Worm (Caenorhabditis elegans) whole organism, L4 larva: ENCODE results near the gene copb-2.

ENCODE experiments used
- F26F4.8 ChIP-seq: fragments of 200-800 bp; sonication (Bioruptor generic); conservative IDR thresholded peaks from 2 replicates; pipeline ENCODE4 v1.3.6; 2022; ENCODE audit warnings: missing genetic modification characterization, missing compliant biosample characterization
- F49E8.2 ChIP-seq: sonication (generic microtip); optimal IDR thresholded peaks from 2 replicates; lab custom pipeline; 2016; ENCODE audit warnings: missing compliant biosample characterization, mild to moderate bottlenecking, missing genetic modification characterization, borderline replicate concordance
- T26A8.4 ChIP-seq: fragments of 200-800 bp; sonication (Bioruptor generic); IDR thresholded peaks from 2 replicates; pipeline ENCODE4 v1.3.6; 2022; ENCODE audit warnings: missing genetic modification characterization, missing compliant biosample characterization
- Y48G9A.11 ChIP-seq: fragments of 200-800 bp; sonication (Bioruptor generic); IDR thresholded peaks from 2 replicates; pipeline ENCODE4 v1.3.6; 2022; ENCODE audit warnings: missing genetic modification reagents, missing genetic modification characterization, missing compliant biosample characterization
- aha-1 ChIP-seq: fragments of 150-350 bp; peaks from one replicate; lab custom pipeline; 2014; ENCODE audit warnings: missing biosample characterization, missing genetic modification characterization
- aly-2 ChIP-seq: sonication (generic microtip); optimal IDR thresholded peaks from 2 replicates; lab custom pipeline; 2018; ENCODE audit warnings: missing biosample characterization, missing genetic modification characterization
- attf-4 ChIP-seq: sonication (generic microtip); optimal IDR thresholded peaks from 3 replicates; lab custom pipeline; 2017; ENCODE audit warnings: missing biosample characterization, missing genetic modification characterization
- ceh-32 ChIP-seq: sonication (generic microtip); optimal IDR thresholded peaks from 2 replicates; lab custom pipeline; 2016; ENCODE audit warnings: mild to moderate bottlenecking, missing genetic modification characterization, missing compliant biosample characterization; ENCODE audit not compliant: poor library complexity
- cey-2 ChIP-seq: sonication (generic microtip); optimal IDR thresholded peaks from 3 replicates; lab custom pipeline; 2017; ENCODE audit warnings: missing genetic modification characterization, mild to moderate bottlenecking, missing compliant biosample characterization, antibody characterized with exemption, borderline replicate concordance; ENCODE audit not compliant: insufficient read depth
- ctbp-1 ChIP-seq: fragments of 200-800 bp; sonication (Bioruptor generic); IDR thresholded peaks from 2 replicates; pipeline ENCODE4 v1.3.6; 2022; ENCODE audit warnings: missing genetic modification reagents, missing genetic modification characterization, missing compliant biosample characterization
- daf-19 ChIP-seq: fragments of 200-800 bp; sonication (Bioruptor generic); conservative IDR thresholded peaks from 2 replicates; pipeline ENCODE4 v1.3.6; 2022; ENCODE audit warnings: missing genetic modification characterization, missing compliant biosample characterization
- dmd-9 ChIP-seq: fragments of 200-800 bp; sonication (Bioruptor generic); IDR thresholded peaks from 2 replicates; pipeline ENCODE4 v1.3.6; 2022; ENCODE audit warnings: missing genetic modification reagents, missing genetic modification characterization, missing compliant biosample characterization
- dpl-1 ChIP-seq: fragments of 150-350 bp; optimal IDR thresholded peaks from 2 replicates; lab custom pipeline; 2014; ENCODE audit warnings: missing biosample characterization, missing genetic modification reagents, missing genetic modification characterization
- dve-1 ChIP-seq: sonication (generic microtip); optimal IDR thresholded peaks from 2 replicates; lab custom pipeline; 2017; ENCODE audit warnings: antibody characterized with exemption, mild to moderate bottlenecking, missing genetic modification characterization, missing compliant biosample characterization; ENCODE audit not compliant: insufficient read depth
- egl-27 ChIP-seq: sonication (generic microtip); optimal IDR thresholded peaks from 3 replicates; lab custom pipeline; 2017; ENCODE audit warnings: missing biosample characterization, missing genetic modification reagents, missing genetic modification characterization
- gei-8 ChIP-seq: fragments of 200-800 bp; sonication (Bioruptor generic); optimal IDR thresholded peaks from 2 replicates; lab custom pipeline; 2018; ENCODE audit warnings: mild to moderate bottlenecking, missing genetic modification characterization, missing compliant biosample characterization
- hif-1 ChIP-seq, 2 experiments: sonication (generic microtip); optimal IDR thresholded peaks; 2 replicates each; lab custom pipeline; 2016 to 2017; ENCODE audit warnings: missing compliant biosample characterization in 2 of 2, missing genetic modification characterization in 2 of 2, missing genetic modification reagents in 2 of 2, missing genotype in 2 of 2, mild to moderate bottlenecking in 1 of 2
- hmg-1.1 ChIP-seq: fragments of 200-800 bp; sonication (Bioruptor generic); IDR thresholded peaks from 2 replicates; pipeline ENCODE4 v1.3.6; 2022; ENCODE audit warnings: missing genetic modification reagents, missing genetic modification characterization, missing compliant biosample characterization
- lim-7 ChIP-seq: fragments of 200-800 bp; sonication (Bioruptor generic); IDR thresholded peaks from 2 replicates; pipeline ENCODE4 v1.3.6; 2022; ENCODE audit warnings: missing genetic modification characterization, missing compliant biosample characterization
- lin-15B ChIP-seq: fragments of 150-350 bp; sonication (generic microtip); optimal IDR thresholded peaks from 3 replicates; lab custom pipeline; 2014; ENCODE audit warnings: missing biosample characterization, missing genetic modification characterization
- lin-38 ChIP-seq: fragments of 200-800 bp; sonication (Bioruptor generic); IDR thresholded peaks from 2 replicates; pipeline ENCODE4 v1.3.6; 2022; ENCODE audit warnings: missing genetic modification reagents, missing genetic modification characterization, missing compliant biosample characterization
- lin-39 ChIP-seq: fragments of 150-350 bp; optimal IDR thresholded peaks from 2 replicates; lab custom pipeline; 2014; ENCODE audit warnings: missing biosample characterization, missing genetic modification reagents, missing genetic modification characterization
- lir-3 ChIP-seq: sonication (generic microtip); optimal IDR thresholded peaks from 2 replicates; lab custom pipeline; 2016; ENCODE audit warnings: mild to moderate bottlenecking, missing genetic modification characterization, missing compliant biosample characterization
- madf-9 ChIP-seq: fragments of 200-800 bp; sonication (Bioruptor generic); conservative IDR thresholded peaks from 2 replicates; pipeline ENCODE4 v1.3.6; 2022; ENCODE audit warnings: missing genetic modification reagents, missing genetic modification characterization, missing compliant biosample characterization
- mdl-1 ChIP-seq, 2 experiments: fragments of 150-350 bp in 1 of 2; sonication (generic microtip) in 1 of 2; optimal IDR thresholded peaks; 2 replicates each; lab custom pipeline; 2014 to 2017; ENCODE audit warnings: missing biosample characterization in 2 of 2, missing genetic modification characterization in 2 of 2
- mes-2 ChIP-seq: sonication (generic microtip); optimal IDR thresholded peaks from 2 replicates; lab custom pipeline; 2016; ENCODE audit warnings: missing genotype, mild to moderate bottlenecking, missing genetic modification characterization, missing compliant biosample characterization; ENCODE audit not compliant: poor library complexity, severe bottlenecking
- mxl-2 ChIP-seq: fragments of 200-800 bp; sonication (Bioruptor generic); conservative IDR thresholded peaks from 2 replicates; pipeline ENCODE4 v1.3.6; 2022; ENCODE audit warnings: missing genetic modification reagents, missing genetic modification characterization, missing compliant biosample characterization
- mxl-3 ChIP-seq: fragments of 200-800 bp; sonication (Bioruptor generic); optimal IDR thresholded peaks from 2 replicates; lab custom pipeline; 2018; ENCODE audit warnings: mild to moderate bottlenecking, missing genetic modification characterization, missing compliant biosample characterization
- nhr-10 ChIP-seq: fragments of 150-350 bp; optimal IDR thresholded peaks from 2 replicates; lab custom pipeline; 2014; ENCODE audit warnings: missing biosample characterization, missing genetic modification characterization
- nhr-237 ChIP-seq: sonication (generic microtip); optimal IDR thresholded peaks from 2 replicates; lab custom pipeline; 2017; ENCODE audit warnings: missing biosample characterization, missing genetic modification characterization
- nhr-41 ChIP-seq: fragments of 200-800 bp; sonication (Bioruptor generic); IDR thresholded peaks from 2 replicates; pipeline ENCODE4 v1.3.6; 2022; ENCODE audit warnings: missing genetic modification reagents, missing genetic modification characterization, missing compliant biosample characterization
- nhr-6 ChIP-seq: fragments of 150-350 bp; optimal IDR thresholded peaks from 2 replicates; lab custom pipeline; 2014; ENCODE audit warnings: missing biosample characterization, missing genetic modification characterization
- nhr-76 ChIP-seq: fragments of 150-350 bp; optimal IDR thresholded peaks from 2 replicates; lab custom pipeline; 2014; ENCODE audit warnings: missing biosample characterization, missing genetic modification characterization
- pha-4 ChIP-seq, 2 experiments: fragments of 150-350 bp in 1 of 2; fragments of 200-800 bp in 1 of 2; sonication (Bioruptor generic) in 1 of 2; IDR thresholded peaks in 1 of 2; optimal IDR thresholded peaks in 1 of 2; 2 replicates each; pipeline versions ENCODE4 v1.3.6 to Lab custom; 2014 to 2022; ENCODE audit warnings: missing genetic modification characterization in 2 of 2, missing genetic modification reagents in 2 of 2, missing biosample characterization in 1 of 2, missing compliant biosample characterization in 1 of 2
- php-3 ChIP-seq: fragments of 200-800 bp; sonication (Bioruptor generic); IDR thresholded peaks from 2 replicates; pipeline ENCODE4 v1.3.6; 2022; ENCODE audit warnings: missing genetic modification reagents, missing genetic modification characterization, missing compliant biosample characterization
- sdz-12 ChIP-seq: fragments of 200-800 bp; sonication (Bioruptor generic); optimal IDR thresholded peaks from 2 replicates; lab custom pipeline; 2018; ENCODE audit warnings: mild to moderate bottlenecking, missing genetic modification characterization, missing compliant biosample characterization
- set-16 ChIP-seq: fragments of 200-800 bp; sonication (Bioruptor generic); IDR thresholded peaks from 2 replicates; pipeline ENCODE4 v1.3.6; 2022; ENCODE audit warnings: missing genetic modification reagents, missing genetic modification characterization, missing compliant biosample characterization
- spr-1 ChIP-seq: sonication (generic microtip); optimal IDR thresholded peaks from 2 replicates; lab custom pipeline; 2016; ENCODE audit warnings: mild to moderate bottlenecking, missing genetic modification characterization, missing compliant biosample characterization
- unc-62 ChIP-seq, 3 experiments: fragments of 150-350 bp in 1 of 3; sonication (generic microtip); optimal IDR thresholded peaks in 2 of 3; peaks in 1 of 3; 1 replicate in 1 of 3; 2 replicates in 2 of 3; lab custom pipeline; 2014 to 2017; ENCODE audit warnings: missing biosample characterization in 3 of 3, missing genetic modification characterization in 3 of 3, missing genetic modification reagents in 3 of 3, missing genotype in 1 of 3
- vab-7 ChIP-seq: fragments of 200-800 bp; sonication (Bioruptor generic); IDR thresholded peaks from 2 replicates; pipeline ENCODE4 v1.3.6; 2022; ENCODE audit warnings: missing genetic modification reagents, missing genetic modification characterization, missing compliant biosample characterization
- zfp-2 ChIP-seq: sonication (generic microtip); optimal IDR thresholded peaks from 2 replicates; lab custom pipeline; 2016; ENCODE audit warnings: mild to moderate bottlenecking, missing genetic modification characterization, missing compliant biosample characterization
- zfp-3 ChIP-seq: fragments of 200-800 bp; sonication (Bioruptor generic); conservative IDR thresholded peaks from 2 replicates; pipeline ENCODE4 v1.3.6; 2022; ENCODE audit warnings: missing genetic modification reagents, missing genetic modification characterization, missing compliant biosample characterization
- zip-2 ChIP-seq: fragments of 150-350 bp; optimal IDR thresholded peaks from 2 replicates; lab custom pipeline; 2014; ENCODE audit warnings: missing biosample characterization, missing genetic modification characterization
- ztf-11 ChIP-seq: fragments of 150-350 bp; optimal IDR thresholded peaks from 2 replicates; lab custom pipeline; 2014; ENCODE audit warnings: missing biosample characterization, missing genetic modification characterization

The copb-2 gene

DNA sequence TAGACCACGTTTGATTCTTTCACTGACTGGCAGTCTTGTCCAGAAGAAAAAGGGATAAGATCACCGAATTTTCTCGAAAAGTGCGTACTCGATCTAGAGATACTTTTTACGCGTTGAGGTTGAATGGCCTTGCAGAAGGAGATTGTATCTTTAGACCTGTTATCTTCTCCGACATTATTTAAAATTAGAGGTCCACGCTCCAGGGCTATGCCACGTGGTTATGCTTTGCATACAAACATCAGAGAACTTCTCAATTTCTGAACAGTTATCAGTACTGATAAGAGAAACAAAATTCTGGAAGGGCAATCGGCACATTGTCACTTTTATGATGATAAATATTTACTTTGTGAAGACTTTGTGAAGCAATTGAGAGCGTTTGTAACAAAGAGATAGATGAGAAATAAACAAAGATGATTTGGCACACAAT, 17.4 kb upstream of the copb-2 start (continued):
- TF ChIP-seq madf-9 (GFP tag; lab: Robert Waterston, UW): 0 out of 2 replicates have a peak, but pooled peaks have one; percentile 48
- TF ChIP-seq Y48G9A.11 (GFP tag; lab: Robert Waterston, UW): no peak
- TF ChIP-seq T26A8.4 (GFP tag; lab: Robert Waterston, UW): 0 out of 2 replicates have a peak, but pooled peaks have one; percentile 44
- TF ChIP-seq sdz-12 (GFP tag; lab: Kevin White, UChicago): peak; percentile 29
- peak in 1 of 2 experiments; percentile 88 for TF ChIP-seq mdl-1 (tag; optimal IDR thresholded peaks at IDR 0.05; lab: Kevin White, UChicago)
- no peak for TF ChIP-seq zip-2 (tag; lab: Kevin White, UChicago)
- TF ChIP-seq lin-38 (GFP tag; lab: Robert Waterston, UW): peak; percentile 56
- TF ChIP-seq zfp-2: no peak
- no peak for TF ChIP-seq dpl-1 (GFP tag; lab: Kevin White, UChicago)
- TF ChIP-seq mxl-2: no peak
- peak; percentile 85 for TF ChIP-seq php-3 (GFP tag; lab: Robert Waterston, UW)
- no peak for TF ChIP-seq ctbp-1 (GFP tag; lab: Robert Waterston, UW)
- peak; percentile 68 for TF ChIP-seq cey-2 (tag; lab: Kevin White, UChicago)
- no peak for TF ChIP-seq set-16 (GFP tag; lab: Robert Waterston, UW)
- TF ChIP-seq mes-2 (tag; lab: Kevin White, UChicago): peak; percentile 60
- no peak for TF ChIP-seq vab-7
- no peak for TF ChIP-seq ceh-32 (tag; lab: Kevin White, UChicago)

DNA sequence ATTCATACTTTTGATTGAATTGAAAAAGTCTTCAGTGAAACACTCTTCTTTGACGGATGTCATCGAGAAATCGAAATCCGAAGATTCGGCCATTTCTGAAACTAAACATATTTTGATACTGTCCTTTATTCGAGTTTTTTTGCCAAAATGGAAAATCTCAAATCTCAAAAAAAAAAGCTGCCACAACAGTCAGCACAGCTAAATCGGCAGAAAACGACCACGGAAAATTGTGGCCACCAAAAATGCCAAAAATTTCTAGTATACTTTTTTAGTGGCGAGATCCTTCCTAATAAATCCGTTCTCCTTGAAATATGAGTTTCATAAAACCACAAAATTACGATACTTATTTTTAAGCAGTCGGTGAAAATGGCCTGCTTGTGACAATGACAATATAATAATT, 15.6 kb upstream of the copb-2 start, which contains the start of gene F38E11.9:
TSS of gene F38E11.9 (minus strand) at position 101 of the 400 bp plus-strand sequence.
- no peak for TF ChIP-seq mxl-2
- no peak for TF ChIP-seq dve-1 (tag; lab: Kevin White, UChicago)
- no peak for TF ChIP-seq nhr-76 (tag; lab: Kevin White, UChicago)
- TF ChIP-seq egl-27 (tag; lab: Kevin White, UChicago): no peak

DNA sequence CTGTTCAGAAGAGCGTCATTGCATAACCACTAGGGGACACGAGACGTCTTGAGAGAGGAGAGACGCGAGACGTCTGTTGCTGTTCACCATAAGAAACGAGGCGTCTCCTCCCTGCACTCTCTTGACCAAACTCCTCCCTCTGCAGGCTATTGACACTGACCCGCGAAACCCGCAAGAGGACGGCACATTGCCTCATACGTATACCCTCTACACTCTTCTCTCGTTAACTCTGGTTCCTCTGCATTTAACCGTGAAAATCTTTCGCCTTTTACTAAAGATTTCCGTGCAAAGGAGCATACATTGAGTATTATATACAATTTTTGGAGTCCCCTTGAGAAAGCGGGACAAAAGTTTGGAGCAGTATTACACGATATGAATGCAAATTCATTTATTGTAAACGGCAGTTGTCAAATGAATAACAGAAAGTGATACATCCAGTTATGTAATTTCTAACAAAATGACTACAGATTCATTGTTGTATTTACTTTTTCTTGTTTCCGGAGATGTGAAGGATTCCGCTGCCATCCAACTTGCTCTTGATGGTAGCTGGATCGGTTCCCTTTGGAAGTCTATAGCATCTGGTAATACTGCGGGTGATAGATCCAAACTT, 15.0 kb upstream of the copb-2 start:
- TF ChIP-seq lin-39 (tag; lab: Kevin White, UChicago) (no peak), mxl-3 (GFP tag; lab: Kevin White, UChicago) (peak; percentile 77), unc-62 (GFP tag; optimal IDR thresholded peaks at IDR 0.05 in 1 of 2; lab: Kevin White, UChicago) (peak; percentile 42 to 98), unc-62 (tag; optimal IDR thresholded peaks at IDR 0.05; lab: Kevin White, UChicago) (no peak), aha-1 (tag; lab: Kevin White, UChicago) (peak; percentile 91), nhr-76 (tag; lab: Kevin White, UChicago) (no peak), gei-8 (GFP tag; lab: Kevin White, UChicago) (peak; percentile 80), lim-7 (GFP tag; lab: Robert Waterston, UW) (peak; percentile 60; the same call in 1 of the 2 replicates), dmd-9 (GFP tag; lab: Robert Waterston, UW) (no peak), hmg-1.1 (GFP tag; lab: Robert Waterston, UW) (peak; percentile 94), lir-3 (tag; lab: Kevin White, UChicago) (no peak), spr-1 (peak; percentile 81), zfp-3 (GFP tag; lab: Robert Waterston, UW) (peak; percentile 86), set-16 (GFP tag; lab: Robert Waterston, UW) (no peak; the same call in 1 of the 2 replicates), daf-19 (GFP tag; lab: Robert Waterston, UW) (peak; percentile 72; the same call in 1 of the 2 replicates), nhr-10 (peak; percentile 87), lin-15B (tag; lab: Kevin White, UChicago) (no peak), F49E8.2 (tag; lab: Kevin White, UChicago) (peak; percentile 86), hif-1 (tag; optimal IDR thresholded peaks at IDR 0.05; lab: Kevin White, UChicago) (peak; percentile 79 to 86), pha-4 (GFP tag; IDR thresholded peaks at IDR 0.05; lab: Robert Waterston, UW) (peak; percentile 68), pha-4 (tag; optimal IDR thresholded peaks at IDR 0.05; lab: Kevin White, UChicago) (peak; percentile 74), zip-2 (tag; lab: Kevin White, UChicago) (peak; percentile 74), F26F4.8 (GFP tag; lab: Robert Waterston, UW) (no peak), madf-9 (GFP tag; lab: Robert Waterston, UW) (peak; percentile 46; the same call in 1 of the 2 replicates), attf-4 (tag; lab: Kevin White, UChicago) (no peak), nhr-237 (tag; lab: Kevin White, UChicago) (peak; percentile 52), nhr-6 (tag; lab: Kevin White, UChicago) (peak; percentile 80), aly-2 (no peak), nhr-41 (GFP tag; lab: Robert Waterston, UW) (no peak), ztf-11 (tag; lab: Kevin White, UChicago) (no peak), mes-2 (tag; lab: Kevin White, UChicago) (peak; percentile 88)
